Worm (Caenorhabditis elegans) whole organism, mixed stage, embryonic: ENCODE results near the gene C46E10.8.

Experiments used
- elt-1 ChIP-seq: sonication (generic microtip); optimal IDR thresholded peaks from 2 replicates; lab custom pipeline; 2017; ENCODE audit warnings: missing genetic modification characterization, mild to moderate bottlenecking, missing compliant biosample characterization, antibody characterized with exemption, moderate library complexity, borderline replicate concordance; ENCODE audit not compliant: insufficient read depth
- mep-1 ChIP-seq: fragments of 150-350 bp; optimal IDR thresholded peaks from 2 replicates; lab custom pipeline; 2017; ENCODE audit warnings: missing biosample characterization, missing genetic modification reagents, missing genetic modification characterization, inconsistent platforms

DNA sequence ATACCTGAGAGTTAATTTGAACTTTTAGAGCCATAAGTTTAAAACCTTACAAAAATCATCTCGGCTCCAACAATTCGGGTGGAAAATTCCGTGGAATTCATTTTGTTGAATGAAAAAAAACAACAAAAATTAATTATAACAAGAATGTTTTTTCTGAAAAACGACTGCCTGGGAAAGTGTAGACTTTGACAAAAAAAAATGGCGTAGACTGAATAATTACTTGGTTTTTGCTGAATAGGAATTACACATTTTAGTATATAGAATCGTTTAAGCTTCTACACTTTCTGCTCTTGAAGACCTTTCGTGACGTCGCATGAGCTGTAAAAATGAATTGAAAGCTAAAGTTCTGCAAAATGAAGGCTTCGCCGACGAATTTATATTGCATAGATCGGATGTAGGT, 36.6 kb upstream of the C46E10.8 start, which contains the start of gene srx-112:
- TF ChIP-seq elt-1 (tag; lab: Kevin White, UChicago) (no peak), mep-1 (no peak)
